Worm (Caenorhabditis elegans) whole organism, dauer: ENCODE results near the gene noah-2.

Experiments
- unc-62 ChIP-seq: sonication (generic microtip); optimal IDR thresholded peaks from 2 replicates; lab custom pipeline; 2017; ENCODE audit warnings: missing biosample characterization, missing genetic modification reagents, missing genetic modification characterization

Gene noah-2

ce11 chrIV:14098540-14099098 lies 7.6 kb downstream of the noah-2 start:
- no peak for TF ChIP-seq unc-62 (GFP tag; lab: Kevin White, UChicago)

ce11 chrIV:14099256-14099655 lies 8.2 kb downstream of the noah-2 start, which contains the start of gene col-133:
Gene col-133 (minus strand): TSS chrIV:14099356.
- no peak for TF ChIP-seq unc-62 (GFP tag; lab: Kevin White, UChicago)

- TF ChIP-seq unc-62 (GFP tag; lab: Kevin White, UChicago) = no peak
Observed at ce11 chrIV:14103054-14103453, 12.0 kb downstream of the noah-2 start, which contains the start of gene F52B11.5. Gene F52B11.5 (minus strand): TSS chrIV:14103231.

- TF ChIP-seq unc-62 (GFP tag; lab: Kevin White, UChicago) = no peak
Observed at ce11 chrIV:14104745-14105144, 13.7 kb downstream of the noah-2 start.

- TF ChIP-seq unc-62 (GFP tag; lab: Kevin White, UChicago) = no peak
Observed at ce11 chrIV:14106274-14106673, 15.2 kb downstream of the noah-2 start, which contains the start of gene ins-34. Gene ins-34 (plus strand): TSS chrIV:14106574.

ce11 chrIV:14107647-14108046 lies 16.6 kb downstream of the noah-2 start:
- TF ChIP-seq unc-62 (GFP tag; lab: Kevin White, UChicago) = no peak

ce11 chrIV:14113621-14114020 lies 22.6 kb downstream of the noah-2 start:
- TF ChIP-seq unc-62 (GFP tag; lab: Kevin White, UChicago) = no peak

- TF ChIP-seq unc-62 (GFP tag; lab: Kevin White, UChicago) = no peak
Observed at ce11 chrIV:14114357-14114756, 23.3 kb downstream of the noah-2 start.

- TF ChIP-seq unc-62 (GFP tag; lab: Kevin White, UChicago) = no peak
Observed at ce11 chrIV:14115045-14115444, 24.0 kb downstream of the noah-2 start.

ce11 chrIV:14115556-14115955 lies 24.5 kb downstream of the noah-2 start:
- TF ChIP-seq unc-62 (GFP tag; lab: Kevin White, UChicago) = no peak

- no peak for TF ChIP-seq unc-62 (GFP tag; lab: Kevin White, UChicago)
Observed at ce11 chrIV:14119327-14119726, 28.3 kb downstream of the noah-2 start.

- TF ChIP-seq unc-62 (GFP tag; lab: Kevin White, UChicago) = no peak
Observed at ce11 chrIV:14123956-14124355, 32.9 kb downstream of the noah-2 start, which contains the start of gene nkcc-1. Gene nkcc-1 (minus strand): TSS chrIV:14124056.

- TF ChIP-seq unc-62 (GFP tag; lab: Kevin White, UChicago) = no peak
Observed at ce11 chrIV:14127805-14128610, 37.0 kb downstream of the noah-2 start, which contains the start of gene H12I19.115. Gene H12I19.115 (minus strand): TSS chrIV:14127855.

ce11 chrIV:14129091-14129490 lies 38.0 kb downstream of the noah-2 start, which contains the start of gene srz-42:
Gene srz-42 (plus strand): TSS chrIV:14129391.
- TF ChIP-seq unc-62 (GFP tag; lab: Kevin White, UChicago) = no peak

ce11 chrIV:14131770-14132169 lies 40.7 kb downstream of the noah-2 start, which contains the start of gene srz-59:
Gene srz-59 (plus strand): TSS chrIV:14132070.
- no peak for TF ChIP-seq unc-62 (GFP tag; lab: Kevin White, UChicago)

- TF ChIP-seq unc-62 (GFP tag; lab: Kevin White, UChicago) = no peak
Observed at ce11 chrIV:14133400-14133799, 42.3 kb downstream of the noah-2 start.
